Worm (Caenorhabditis elegans) whole organism, late embryonic: ENCODE data around the gene nfm-1.

Experiments
- C38D4.7 ChIP-seq: fragments of 200-800 bp; sonication (Bioruptor generic); optimal IDR thresholded peaks from 2 replicates; lab custom pipeline; 2018; ENCODE audit warnings: mild to moderate bottlenecking, missing genetic modification characterization, moderate library complexity, missing compliant biosample characterization
- Y22D7AL.16 ChIP-seq: sonication (generic microtip); optimal IDR thresholded peaks from 2 replicates; lab custom pipeline; 2016; ENCODE audit warnings: missing genetic modification characterization, missing compliant biosample characterization
- ceh-14 ChIP-seq: sonication (generic microtip); optimal IDR thresholded peaks from 2 replicates; lab custom pipeline; 2016; ENCODE audit warnings: missing genotype, missing genetic modification characterization, missing compliant biosample characterization
- ceh-45 ChIP-seq: fragments of 200-800 bp; sonication (Bioruptor generic); IDR thresholded peaks from 2 replicates; pipeline ENCODE4 v1.3.6; 2022; ENCODE audit warnings: missing genetic modification reagents, missing genetic modification characterization, missing compliant biosample characterization
- fkh-6 ChIP-seq: sonication (generic microtip); optimal IDR thresholded peaks from 2 replicates; lab custom pipeline; 2016; ENCODE audit warnings: missing genetic modification characterization, missing compliant biosample characterization
- madf-2 ChIP-seq: sonication (generic microtip); optimal IDR thresholded peaks from 2 replicates; lab custom pipeline; 2017; ENCODE audit warnings: missing genetic modification characterization, missing compliant biosample characterization
- pax-1 ChIP-seq: fragments of 150-350 bp; optimal IDR thresholded peaks from 2 replicates; lab custom pipeline; 2014; ENCODE audit warnings: missing biosample characterization, missing genetic modification characterization
- pha-4 ChIP-seq: fragments of 150-350 bp; optimal IDR thresholded peaks from 2 replicates; lab custom pipeline; 2018; ENCODE audit warnings: missing biosample characterization, missing genetic modification reagents, missing genetic modification characterization
- pqm-1 ChIP-seq: sonication (generic microtip); optimal IDR thresholded peaks from 2 replicates; lab custom pipeline; 2016; ENCODE audit warnings: missing genetic modification characterization, missing compliant biosample characterization
- pros-1 ChIP-seq: fragments of 150-350 bp; optimal IDR thresholded peaks from 2 replicates; lab custom pipeline; 2014; ENCODE audit warnings: missing biosample characterization, missing genetic modification reagents, missing genetic modification characterization
- ztf-16 ChIP-seq: sonication (generic microtip); optimal IDR thresholded peaks from 2 replicates; lab custom pipeline; 2017; ENCODE audit warnings: missing genetic modification characterization, missing compliant biosample characterization

- no peak for TF ChIP-seq ceh-14
- no peak for TF ChIP-seq ceh-45
- TF ChIP-seq pax-1: no peak
- no peak for TF ChIP-seq ztf-16
- TF ChIP-seq pros-1 (tag; lab: Kevin White, UChicago): no peak
- TF ChIP-seq Y22D7AL.16 (tag; lab: Kevin White, UChicago): no peak
- no peak for TF ChIP-seq madf-2 (tag; lab: Kevin White, UChicago)
- no peak for TF ChIP-seq C38D4.7
- TF ChIP-seq fkh-6 (tag; lab: Kevin White, UChicago): no peak
- TF ChIP-seq pha-4: no peak
- no peak for TF ChIP-seq pqm-1 (tag; lab: Kevin White, UChicago)
These were observed 42.9 kb upstream of the nfm-1 start, which contains the start of gene nmt-1 for ce11 chrIII:6116281-6116886.
